Worm (Caenorhabditis elegans): Measurements from ENCODE around the gene T26C11.9.

The T26C11.9 gene

DNA sequence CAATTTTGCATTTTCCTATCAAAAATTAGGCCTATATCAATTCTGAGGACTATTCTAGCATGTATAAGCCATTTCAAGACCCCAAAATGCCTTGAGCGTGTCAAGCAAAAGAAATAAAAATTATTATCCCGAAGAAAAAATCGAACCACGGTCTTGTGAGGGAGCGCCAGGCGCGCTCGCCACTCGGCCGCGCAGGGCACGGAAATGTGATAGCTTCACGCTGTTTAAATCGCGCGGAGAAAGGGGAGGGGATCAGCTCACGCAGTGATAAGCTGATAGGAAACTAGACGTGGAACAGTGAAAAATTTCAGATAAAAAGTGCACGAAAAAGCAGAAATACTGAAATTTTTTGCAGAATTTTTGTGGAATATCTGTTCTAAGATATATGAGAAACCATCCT, 15.9 kb downstream of the T26C11.9 start:
- TF ChIP-seq sox-4 (tag; optimal IDR thresholded peaks at IDR 0.05) (peak; percentile 6), ceh-88 (GFP tag; IDR thresholded peaks at IDR 0.05) (no peak), unc-130 (tag; optimal IDR thresholded peaks at IDR 0.05) (no peak), lsy-2 (tag; optimal IDR thresholded peaks at IDR 0.05) (peak in 1 of 2 experiments; percentile 16), mdl-1 (tag; optimal IDR thresholded peaks at IDR 0.05) (peak in 1 of 2 experiments; percentile 15), blmp-1 (tag; optimal IDR thresholded peaks at IDR 0.05) (no peak), alr-1 (tag; optimal IDR thresholded peaks at IDR 0.05; ENCODE audit: borderline replicate concordance) (no peak), pax-3 (tag; optimal IDR thresholded peaks at IDR 0.05) (peak; percentile 51), F16B12.6 (tag; optimal IDR thresholded peaks at IDR 0.05) (no peak), efl-1 (optimal IDR thresholded peaks at IDR 0.05) (peak in 1 of 2 experiments; percentile 21), efl-1 (GFP tag; optimal IDR thresholded peaks at IDR 0.05 in 1 of 2) (no peak), nhr-47 (tag; optimal IDR thresholded peaks at IDR 0.05) (peak; percentile 73), tbx-2 (tag; optimal IDR thresholded peaks at IDR 0.05) (peak; percentile 25), mab-9 (GFP tag; IDR thresholded peaks at IDR 0.05) (no peak), lin-13 (GFP tag; optimal IDR thresholded peaks at IDR 0.05) (no peak), rnt-1 (tag; optimal IDR thresholded peaks at IDR 0.05) (peak; percentile 68), fkh-10 (GFP tag; optimal IDR thresholded peaks at IDR 0.05) (no peak), unc-98 (GFP tag; IDR thresholded peaks at IDR 0.05) (no peak), unc-62 (GFP tag; optimal IDR thresholded peaks at IDR 0.05) (no peak), egl-13 (tag; optimal IDR thresholded peaks at IDR 0.05) (peak; percentile 11), fkh-4 (tag; optimal IDR thresholded peaks at IDR 0.05; ENCODE audit: borderline replicate concordance) (no peak), hlh-17 (GFP tag; optimal IDR thresholded peaks at IDR 0.05; ENCODE audit: borderline replicate concordance) (no peak), dsc-1 (tag; optimal IDR thresholded peaks at IDR 0.05) (peak; percentile 57), nhr-28 (tag; optimal IDR thresholded peaks at IDR 0.05) (no peak), elt-2 (tag; optimal IDR thresholded peaks at IDR 0.05) (peak; percentile 32), pqm-1 (tag; optimal IDR thresholded peaks at IDR 0.05) (no peak), ztf-4 (tag; optimal IDR thresholded peaks at IDR 0.05) (no peak), hpl-2 (GFP tag; optimal IDR thresholded peaks at IDR 0.05) (no peak), skn-1 (tag; optimal IDR thresholded peaks at IDR 0.05) (peak; percentile 73), sptf-1 (tag; optimal IDR thresholded peaks at IDR 0.05) (no peak), ztf-11 (tag; optimal IDR thresholded peaks at IDR 0.05) (peak in 1 of 2 experiments; percentile 36), C04F5.9 (tag; optimal IDR thresholded peaks at IDR 0.05) (no peak), Y116A8C.19 (tag; optimal IDR thresholded peaks at IDR 0.05; ENCODE audit: borderline replicate concordance) (no peak), mef-2 (tag; optimal IDR thresholded peaks at IDR 0.05) (no peak), grh-1 (GFP tag; IDR thresholded peaks at IDR 0.05) (no peak), irx-1 (tag; optimal IDR thresholded peaks at IDR 0.05) (no peak), unc-30 (tag; optimal IDR thresholded peaks at IDR 0.05) (no peak), C34B4.2 (tag; optimal IDR thresholded peaks at IDR 0.05) (no peak), nhr-84 (tag; optimal IDR thresholded peaks at IDR 0.05) (no peak), elt-3 (tag; optimal IDR thresholded peaks at IDR 0.05) (peak in 1 of 6 experiments; percentile 22), nhr-12 (tag; optimal IDR thresholded peaks at IDR 0.05) (no peak), nhr-19 (GFP tag; conservative IDR thresholded peaks at IDR 0.05) (peak; percentile 63), hlh-4 (tag; optimal IDR thresholded peaks at IDR 0.05) (no peak), tlp-1 (tag; optimal IDR thresholded peaks at IDR 0.05) (no peak), aha-1 (tag; optimal IDR thresholded peaks at IDR 0.05) (no peak), xbp-1 (tag; optimal IDR thresholded peaks at IDR 0.05) (peak; percentile 6), lin-39 (tag; optimal IDR thresholded peaks at IDR 0.05) (no peak), nhr-90 (tag; optimal IDR thresholded peaks at IDR 0.05; ENCODE audit: poor library complexity) (peak; percentile 67), ceh-63 (GFP tag; optimal IDR thresholded peaks at IDR 0.05) (no peak), jun-1 (tag; optimal IDR thresholded peaks at IDR 0.05) (no peak), nhr-85 (tag) (no peak), nhr-20 (tag; optimal IDR thresholded peaks at IDR 0.05) (peak; percentile 40), nhr-71 (tag; optimal IDR thresholded peaks at IDR 0.05) (peak; percentile 62), swsn-7 (tag; optimal IDR thresholded peaks at IDR 0.05) (peak; percentile 45)
